Fruit fly (Drosophila melanogaster) Kc167 (cell line): ENCODE results near the gene Atxn7.

Experiments
- Myc ChIP-seq: fragments of >200 bp; optimal IDR thresholded peaks from 2 replicates; lab custom pipeline; 2017; ENCODE audit warnings: missing external identifiers
- Sin3A ChIP-seq: fragments of >200 bp; optimal IDR thresholded peaks from 2 replicates; lab custom pipeline; 2018; ENCODE audit warnings: missing external identifiers
- h ChIP-seq: fragments of >200 bp; optimal IDR thresholded peaks from 3 replicates; lab custom pipeline; 2018; ENCODE audit warnings: missing external identifiers
- insv ChIP-seq: fragments of >200 bp; optimal IDR thresholded peaks from 3 replicates; lab custom pipeline; 2018; ENCODE audit warnings: missing external identifiers
- psq ChIP-seq: fragments of >200 bp; optimal IDR thresholded peaks from 2 replicates; lab custom pipeline; 2017; ENCODE audit warnings: missing external identifiers
- ttk ChIP-seq: sonication (Bioruptor generic); optimal IDR thresholded peaks from 2 replicates; lab custom pipeline; 2017; ENCODE audit warnings: missing external identifiers

DNA sequence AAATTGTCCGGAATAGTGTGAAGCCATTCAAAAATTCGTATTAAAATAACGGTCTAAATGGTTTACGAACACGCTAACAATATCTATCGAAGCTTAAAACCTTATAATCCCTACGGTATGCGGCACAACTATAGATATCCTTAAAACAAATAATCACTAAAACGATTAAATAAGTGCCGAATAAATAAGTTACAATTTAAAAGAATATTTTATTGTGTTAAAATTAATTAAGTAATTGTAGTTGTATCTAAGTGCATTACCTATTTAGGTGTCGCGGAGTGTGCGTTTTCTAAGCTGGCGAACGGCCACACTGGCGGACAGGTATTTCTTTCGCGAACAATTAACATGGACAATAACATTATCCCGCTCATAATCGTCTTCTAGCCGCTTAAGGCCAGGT, 5.2 kb downstream of the Atxn7 start, which contains the start of gene Eogt:
- no peak for TF ChIP-seq psq (lab: Kevin White, UChicago)
- TF ChIP-seq h (lab: Kevin White, UChicago), result no peak
- TF ChIP-seq insv (lab: Kevin White, UChicago), result no peak
- TF ChIP-seq ttk (lab: Kevin White, UChicago), result no peak
- no peak for TF ChIP-seq Sin3A (lab: Kevin White, UChicago)
- TF ChIP-seq Myc (lab: Kevin White, UChicago), result no peak
